Fruit fly (Drosophila melanogaster) whole organism, embryonic: Measurements from ENCODE around the gene Dhdds.
A peak's percentile ranks its signal among the peaks of the same experiment; 100 is the strongest.

Source experiments
- ATbp ChIP-seq: fragments of 200-800 bp; sonication (Bioruptor generic); optimal IDR thresholded peaks from 2 replicates; lab custom pipeline; 2017; ENCODE audit warnings: missing biosample characterization, mild to moderate bottlenecking, missing genetic modification characterization, missing genetic modification reagents
- BEAF-32 ChIP-seq: fragments of 200-800 bp; sonication (Bioruptor generic); optimal IDR thresholded peaks from 3 replicates; lab custom pipeline; 2017; ENCODE audit warnings: missing biosample characterization, missing genetic modification characterization, mild to moderate bottlenecking, moderate library complexity, missing genetic modification reagents
- CG10366 ChIP-seq: fragments of 200-800 bp; sonication (Bioruptor generic); IDR thresholded peaks from 2 replicates; pipeline ENCODE4 v1.3.6; 2022; ENCODE audit warnings: missing biosample characterization, missing genetic modification characterization
- CG10565 ChIP-seq: fragments of 200-800 bp; sonication (Bioruptor generic); optimal IDR thresholded peaks from 3 replicates; lab custom pipeline; 2016; ENCODE audit warnings: missing biosample characterization, mild to moderate bottlenecking, missing genetic modification characterization
- CG11456 ChIP-seq: fragments of 200-800 bp; sonication (Bioruptor generic); IDR thresholded peaks from 3 replicates; pipeline ENCODE4 v1.3.6; 2022; ENCODE audit warnings: missing biosample characterization, missing genetic modification characterization
- CG12104 ChIP-seq: fragments of 200-800 bp; sonication (Bioruptor generic); optimal IDR thresholded peaks from 3 replicates; lab custom pipeline; 2016; ENCODE audit warnings: missing biosample characterization, missing genetic modification characterization
- CG14014 ChIP-seq: fragments of 200-800 bp; sonication (Bioruptor generic); IDR thresholded peaks from 2 replicates; pipeline ENCODE4 v1.3.6; 2022; ENCODE audit warnings: missing biosample characterization, missing genetic modification characterization
- CG1603 ChIP-seq: fragments of 200-800 bp; sonication (Bioruptor generic); optimal IDR thresholded peaks from 2 replicates; lab custom pipeline; 2019; ENCODE audit warnings: missing biosample characterization, mild to moderate bottlenecking, missing genetic modification characterization, moderate library complexity
- CG17829 ChIP-seq: fragments of 200-800 bp; optimal IDR thresholded peaks from 2 replicates; lab custom pipeline; 2019; ENCODE audit warnings: missing biosample characterization, mild to moderate bottlenecking, missing genetic modification characterization, moderate library complexity
- CG2712 ChIP-seq: fragments of 200-800 bp; optimal IDR thresholded peaks from 3 replicates; lab custom pipeline; 2019; ENCODE audit warnings: missing biosample characterization, mild to moderate bottlenecking, missing genetic modification characterization, moderate library complexity
- CG30020 ChIP-seq: fragments of 200-800 bp; optimal IDR thresholded peaks from 2 replicates; lab custom pipeline; 2019; ENCODE audit warnings: missing biosample characterization, mild to moderate bottlenecking, missing genetic modification characterization, moderate library complexity
- CG31224 ChIP-seq: fragments of 200-800 bp; sonication (Bioruptor generic); IDR thresholded peaks from 2 replicates; pipeline ENCODE4 v1.3.6; 2022; ENCODE audit warnings: missing biosample characterization, missing genetic modification characterization
- CG4328 ChIP-seq: fragments of 200-800 bp; sonication (Bioruptor generic); optimal IDR thresholded peaks from 3 replicates; lab custom pipeline; 2017; ENCODE audit warnings: missing biosample characterization, missing genetic modification reagents, missing genetic modification characterization
- CG4617 ChIP-seq: fragments of 200-800 bp; sonication (Bioruptor generic); optimal IDR thresholded peaks from 3 replicates; lab custom pipeline; 2016; ENCODE audit warnings: missing biosample characterization, missing genetic modification characterization, borderline replicate concordance
- CG5180 ChIP-seq: fragments of 200-800 bp; sonication (Bioruptor generic); optimal IDR thresholded peaks from 3 replicates; lab custom pipeline; 2017; ENCODE audit warnings: missing biosample characterization, missing genetic modification characterization, mild to moderate bottlenecking, moderate library complexity, missing genetic modification reagents
- CG5245 ChIP-seq: fragments of 200-800 bp; sonication (Bioruptor generic); optimal IDR thresholded peaks from 3 replicates; lab custom pipeline; 2016; ENCODE audit warnings: missing biosample characterization, missing genetic modification characterization
- CG7839 ChIP-seq: fragments of 200-800 bp; sonication (Bioruptor generic); optimal IDR thresholded peaks from 3 replicates; lab custom pipeline; 2018; ENCODE audit warnings: missing biosample characterization, mild to moderate bottlenecking, missing genetic modification characterization, moderate library complexity
- CG9817 ChIP-seq: fragments of 200-800 bp; sonication (Bioruptor generic); optimal IDR thresholded peaks from 2 replicates; lab custom pipeline; 2018; ENCODE audit warnings: missing biosample characterization, mild to moderate bottlenecking, missing genetic modification characterization, moderate library complexity
- Fer1 ChIP-seq: fragments of 200-800 bp; sonication (Bioruptor generic); optimal IDR thresholded peaks from 2 replicates; lab custom pipeline; 2017; ENCODE audit warnings: missing biosample characterization, mild to moderate bottlenecking, missing genetic modification characterization
- HLH3B ChIP-seq: fragments of 200-800 bp; sonication (Bioruptor generic); IDR thresholded peaks from 2 replicates; pipeline ENCODE4 v1.3.6; 2022; ENCODE audit warnings: missing biosample characterization, missing genetic modification characterization
- Hr39 ChIP-seq: fragments of >200 bp; optimal IDR thresholded peaks from 2 replicates; lab custom pipeline; 2017
- Lhr ChIP-seq: fragments of 200-800 bp; sonication (Bioruptor generic); optimal IDR thresholded peaks from 3 replicates; lab custom pipeline; 2017; ENCODE audit warnings: mild to moderate bottlenecking, missing biosample characterization, missing genetic modification reagents, missing genetic modification characterization
- MESR4 ChIP-seq: fragments of 200-800 bp; sonication (Bioruptor generic); optimal IDR thresholded peaks from 2 replicates; lab custom pipeline; 2018; ENCODE audit warnings: missing biosample characterization, mild to moderate bottlenecking, missing genetic modification characterization, moderate library complexity
- NK7.1 ChIP-seq: fragments of 200-800 bp; sonication (Bioruptor generic); optimal IDR thresholded peaks from 3 replicates; lab custom pipeline; 2016; ENCODE audit warnings: missing biosample characterization, missing genetic modification characterization
- PHDP ChIP-seq: fragments of 200-800 bp; sonication (Bioruptor generic); optimal IDR thresholded peaks from 3 replicates; lab custom pipeline; 2018; ENCODE audit warnings: missing biosample characterization, mild to moderate bottlenecking, missing genetic modification characterization, moderate library complexity
- Sox102F ChIP-seq: fragments of 200-800 bp; sonication (Bioruptor generic); optimal IDR thresholded peaks from 2 replicates; lab custom pipeline; 2018; ENCODE audit warnings: missing biosample characterization, mild to moderate bottlenecking, missing genetic modification characterization, moderate library complexity
- ab ChIP-seq: fragments of 200-800 bp; sonication (Bioruptor generic); optimal IDR thresholded peaks from 2 replicates; lab custom pipeline; 2016; ENCODE audit warnings: missing biosample characterization, missing genetic modification characterization
- ash1 ChIP-seq: fragments of 200-800 bp; sonication (Bioruptor generic); optimal IDR thresholded peaks from 2 replicates; lab custom pipeline; 2018; ENCODE audit warnings: missing biosample characterization, mild to moderate bottlenecking, missing genetic modification characterization
- bbx ChIP-seq: fragments of 200-800 bp; sonication (Bioruptor generic); IDR thresholded peaks from 2 replicates; pipeline ENCODE4 v1.3.6; 2022; ENCODE audit warnings: missing biosample characterization, missing genetic modification characterization; ENCODE audit not compliant: partially characterized antibody
- chn ChIP-seq: fragments of 200-800 bp; sonication (Bioruptor generic); optimal IDR thresholded peaks from 2 replicates; lab custom pipeline; 2016; ENCODE audit warnings: missing biosample characterization, missing genetic modification characterization
- corto ChIP-seq: fragments of 200-800 bp; sonication (Bioruptor generic); optimal IDR thresholded peaks from 2 replicates; lab custom pipeline; 2016; ENCODE audit warnings: missing biosample characterization, mild to moderate bottlenecking, missing genetic modification characterization, moderate library complexity
- crc ChIP-seq: fragments of 200-800 bp; sonication (Bioruptor generic); optimal IDR thresholded peaks from 2 replicates; lab custom pipeline; 2016; ENCODE audit warnings: missing biosample characterization, missing genetic modification characterization
- dm ChIP-seq: fragments of 200-800 bp; sonication (Bioruptor generic); optimal IDR thresholded peaks from 3 replicates; lab custom pipeline; 2016; ENCODE audit warnings: missing biosample characterization, missing genetic modification characterization
- emc ChIP-seq: fragments of 200-800 bp; sonication (Bioruptor generic); optimal IDR thresholded peaks from 2 replicates; lab custom pipeline; 2016; ENCODE audit warnings: missing biosample characterization, missing genetic modification characterization
- fd3F ChIP-seq: fragments of 200-800 bp; sonication (Bioruptor generic); optimal IDR thresholded peaks from 2 replicates; lab custom pipeline; 2018; ENCODE audit warnings: missing biosample characterization, mild to moderate bottlenecking, missing genetic modification characterization, moderate library complexity
- fu2 ChIP-seq: fragments of 200-800 bp; sonication (Bioruptor generic); optimal IDR thresholded peaks from 2 replicates; lab custom pipeline; 2016; ENCODE audit warnings: missing biosample characterization, missing genetic modification characterization
- lola ChIP-seq, 3 experiments: fragments of >200 bp in 2 of 3; fragments of 200-800 bp in 1 of 3; sonication (Bioruptor generic) in 1 of 3; optimal IDR thresholded peaks; 2 replicates each; lab custom pipeline; 2017 to 2019; ENCODE audit warnings: missing biosample characterization in 3 of 3, missing genetic modification characterization in 3 of 3, mild to moderate bottlenecking in 1 of 3, moderate library complexity in 1 of 3
- otp ChIP-seq: fragments of 200-800 bp; sonication (Bioruptor generic); IDR thresholded peaks from 3 replicates; pipeline ENCODE4, ENCODE4 v1.3.6; 2022; ENCODE audit warnings: missing biosample characterization, missing genetic modification characterization
- pan ChIP-seq, 4 experiments: fragments of >200 bp in 3 of 4; fragments of 200-800 bp in 1 of 4; sonication (Bioruptor generic) in 1 of 4; optimal IDR thresholded peaks in 3 of 4; IDR thresholded peaks in 1 of 4; 2 replicates each; pipeline versions ENCODE4 v1.3.6 to Lab custom; 2017 to 2022; ENCODE audit warnings: missing biosample characterization in 2 of 4, missing genetic modification characterization in 2 of 4, mixed read lengths in 1 of 4
- row ChIP-seq: fragments of 200-800 bp; sonication (Bioruptor generic); IDR thresholded peaks from 3 replicates; pipeline ENCODE4 v1.3.6; 2022; ENCODE audit warnings: missing biosample characterization, missing genetic modification characterization
- slbo ChIP-seq: fragments of 200-800 bp; sonication (Bioruptor generic); IDR thresholded peaks from 2 replicates; pipeline ENCODE4 v1.3.6; 2022; ENCODE audit warnings: missing biosample characterization, missing genetic modification characterization
- slou ChIP-seq: fragments of 200-800 bp; sonication (Bioruptor generic); optimal IDR thresholded peaks from 3 replicates; lab custom pipeline; 2016; ENCODE audit warnings: missing biosample characterization, missing genetic modification characterization
- tup ChIP-seq: fragments of 200-800 bp; sonication (Bioruptor generic); optimal IDR thresholded peaks from 2 replicates; lab custom pipeline; 2016; ENCODE audit warnings: missing biosample characterization, mild to moderate bottlenecking, missing genetic modification characterization, moderate library complexity
- twi ChIP-seq: fragments of 200-800 bp; optimal IDR thresholded peaks from 2 replicates; lab custom pipeline; 2019; ENCODE audit warnings: missing biosample characterization, mild to moderate bottlenecking, missing genetic modification characterization, moderate library complexity
- wek ChIP-seq: fragments of 200-800 bp; sonication (Bioruptor generic); optimal IDR thresholded peaks from 3 replicates; lab custom pipeline; 2018; ENCODE audit warnings: missing biosample characterization, mild to moderate bottlenecking, missing genetic modification characterization, moderate library complexity
- yki ChIP-seq: fragments of >200 bp; optimal IDR thresholded peaks from 3 replicates; lab custom pipeline; 2018
- zen2 ChIP-seq: fragments of 200-800 bp; sonication (Bioruptor generic); IDR thresholded peaks from 3 replicates; pipeline ENCODE4 v1.3.6; 2022; ENCODE audit warnings: missing biosample characterization, missing genetic modification characterization; ENCODE audit not compliant: partially characterized antibody
- zfh1 ChIP-seq: fragments of 200-800 bp; sonication (Bioruptor generic); IDR thresholded peaks from 3 replicates; pipeline ENCODE4 v1.3.6; 2022; ENCODE audit warnings: missing biosample characterization, missing genetic modification characterization

The Dhdds gene

DNA sequence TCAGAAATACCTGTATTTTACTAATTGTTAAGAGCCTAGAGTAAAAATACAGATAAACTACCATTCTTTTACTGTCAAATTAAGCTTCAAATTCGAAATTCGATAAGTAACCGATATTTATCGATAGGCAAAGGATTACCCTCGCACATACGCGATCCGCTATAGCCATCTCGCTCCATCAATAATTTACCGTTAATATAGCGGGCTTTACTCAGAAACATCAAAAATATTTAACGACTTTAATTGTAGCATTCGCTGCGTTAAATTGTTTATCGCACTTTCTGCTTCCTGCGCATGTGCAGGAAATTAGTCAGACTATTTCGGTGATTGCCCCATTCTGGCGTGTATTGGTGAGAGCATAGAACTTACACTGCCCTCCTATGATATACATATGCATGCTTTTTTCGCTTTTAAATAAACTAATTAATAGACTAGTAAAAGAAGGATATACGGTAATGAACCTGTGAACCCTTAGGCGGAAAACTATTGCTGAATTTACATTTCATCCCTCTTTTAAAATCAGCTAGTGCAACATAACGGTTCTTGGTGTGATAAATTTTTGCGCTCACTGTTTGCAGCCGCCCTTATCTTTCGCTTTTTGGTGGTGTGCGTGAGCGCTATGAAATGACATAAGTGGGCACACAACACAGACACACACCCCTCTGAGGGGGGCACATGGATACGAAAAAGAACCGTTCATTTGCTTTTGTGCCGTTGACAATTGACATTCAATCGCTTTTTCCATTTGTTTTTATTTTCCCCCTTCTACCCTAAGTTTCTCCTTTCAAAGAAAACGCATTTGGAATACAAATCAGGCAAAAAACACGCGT, 24.7 kb downstream of the Dhdds start, which contains the start of the genes dpr14 and spidey (continued):
- TF ChIP-seq Hr39 (lab: Kevin White, UChicago) (no peak), CG7839 (tag; lab: Kevin White, UChicago) (peak; percentile 94), CG5180 (GFP tag; lab: Kevin White, UChicago) (peak; percentile 74), row (peak; percentile 98), zfh1 (peak; percentile 87), CG10565 (GFP tag; lab: Kevin White, UChicago) (peak; percentile 31), zen2 (GFP tag; lab: Robert Waterston, UW) (no peak), CG1603 (tag; lab: Kevin White, UChicago) (peak; percentile 92), HLH3B (GFP tag; lab: Robert Waterston, UW) (peak; percentile 89), slbo (GFP tag; lab: Robert Waterston, UW) (peak; percentile 94), yki (lab: Kevin White, UChicago) (no peak), CG17829 (tag; lab: Kevin White, UChicago) (peak; percentile 90), CG4328 (GFP tag; lab: Kevin White, UChicago) (peak; percentile 87), emc (GFP tag; lab: Kevin White, UChicago) (peak; percentile 64), CG9817 (tag; lab: Kevin White, UChicago) (peak; percentile 91), CG12104 (peak; percentile 62), bbx (GFP tag; lab: Robert Waterston, UW) (no peak), Lhr (GFP tag; lab: Kevin White, UChicago) (peak; percentile 57), BEAF-32 (peak; percentile 50), CG14014 (GFP tag; lab: Robert Waterston, UW) (peak; percentile 93), CG2712 (tag; lab: Kevin White, UChicago) (peak; percentile 92), otp (GFP tag; lab: Robert Waterston, UW) (peak; percentile 48; the same call in 1 of the 3 replicates), tup (GFP tag; lab: Kevin White, UChicago) (peak; percentile 82), ash1 (GFP tag; lab: Kevin White, UChicago) (no peak), chn (GFP tag; lab: Kevin White, UChicago) (peak; percentile 80), Fer1 (peak; percentile 95), twi (peak; percentile 78), Sox102F (GFP tag; lab: Kevin White, UChicago) (peak; percentile 91), CG31224 (GFP tag; lab: Robert Waterston, UW) (peak; percentile 80), CG11456 (GFP tag; lab: Robert Waterston, UW) (peak; percentile 90), fd3F (peak; percentile 84), CG4617 (peak; percentile 60), corto (no peak), ab (GFP tag; lab: Kevin White, UChicago) (peak; percentile 81), CG5245 (GFP tag; lab: Kevin White, UChicago) (peak; percentile 74), NK7.1 (GFP tag; lab: Kevin White, UChicago) (peak; percentile 38), pan (optimal IDR thresholded peaks at IDR 0.05; lab: Kevin White, UChicago) (no peak), pan (GFP tag; optimal IDR thresholded peaks at IDR 0.05 in 1 of 2, IDR thresholded peaks at IDR 0.05 in 1 of 2) (peak in 1 of 2 experiments; percentile 90), slou (GFP tag; lab: Kevin White, UChicago) (peak; percentile 26), PHDP (tag; lab: Kevin White, UChicago) (peak; percentile 93), MESR4 (GFP tag; lab: Kevin White, UChicago) (peak; percentile 70), wek (GFP tag; lab: Kevin White, UChicago) (peak; percentile 71), CG10366 (GFP tag; lab: Robert Waterston, UW) (peak; percentile 89), dm (GFP tag; lab: Kevin White, UChicago) (peak; percentile 74), ATbp (GFP tag; lab: Kevin White, UChicago) (peak; percentile 89), crc (GFP tag; lab: Kevin White, UChicago) (peak; percentile 73), fu2 (GFP tag; lab: Kevin White, UChicago) (peak; percentile 89), CG30020 (tag; lab: Kevin White, UChicago) (peak; percentile 56), lola (GFP tag; optimal IDR thresholded peaks at IDR 0.05; lab: Kevin White, UChicago) (peak in 1 of 3 experiments; percentile 76)
